Worm (Caenorhabditis elegans) whole organism, young adult: ENCODE measurements around the gene hrde-2.

ENCODE experiments used
- B0261.1 ChIP-seq: sonication (generic microtip); optimal IDR thresholded peaks from 2 replicates; lab custom pipeline; 2016; ENCODE audit warnings: mild to moderate bottlenecking, missing genetic modification characterization, moderate library complexity, missing compliant biosample characterization
- F22D6.2 ChIP-seq: sonication (generic microtip); optimal IDR thresholded peaks from 2 replicates; lab custom pipeline; 2016; ENCODE audit warnings: mild to moderate bottlenecking, missing genetic modification characterization, missing compliant biosample characterization
- F39B2.1 ChIP-seq: fragments of 200-800 bp; sonication (Bioruptor generic); IDR thresholded peaks from 2 replicates; pipeline ENCODE4 v1.3.6; 2022; ENCODE audit warnings: missing genetic modification reagents, missing genetic modification characterization, missing compliant biosample characterization
- F49E8.2 ChIP-seq: sonication (generic microtip); optimal IDR thresholded peaks from 3 replicates; lab custom pipeline; 2017; ENCODE audit warnings: missing genetic modification characterization, mild to moderate bottlenecking, missing compliant biosample characterization, antibody characterized with exemption, moderate library complexity; ENCODE audit not compliant: insufficient read depth
- K12H6.12 ChIP-seq: fragments of 200-800 bp; sonication (Bioruptor generic); optimal IDR thresholded peaks from 2 replicates; lab custom pipeline; 2018; ENCODE audit warnings: mild to moderate bottlenecking, missing genetic modification characterization, missing compliant biosample characterization
- T07F8.4 ChIP-seq: sonication (generic microtip); optimal IDR thresholded peaks from 2 replicates; lab custom pipeline; 2016; ENCODE audit warnings: mild to moderate bottlenecking, missing genetic modification characterization, moderate library complexity, missing compliant biosample characterization
- Y53F4B.3 ChIP-seq: fragments of 200-800 bp; sonication (Bioruptor generic); IDR thresholded peaks from 2 replicates; pipeline ENCODE4 v1.3.6; 2022; ENCODE audit warnings: missing genetic modification reagents, missing genetic modification characterization, missing compliant biosample characterization
- Y67H2A.10 ChIP-seq: fragments of 200-800 bp; sonication (Bioruptor generic); conservative IDR thresholded peaks from 2 replicates; pipeline ENCODE4 v1.3.6; 2022; ENCODE audit warnings: missing genetic modification reagents, missing genetic modification characterization, missing compliant biosample characterization
- Y79H2A.3 ChIP-seq: fragments of 200-800 bp; sonication (Bioruptor generic); conservative IDR thresholded peaks from 2 replicates; pipeline ENCODE4 v1.3.6; 2022; ENCODE audit warnings: missing genetic modification reagents, missing genetic modification characterization, missing compliant biosample characterization
- ZK185.1 ChIP-seq: sonication (generic microtip); optimal IDR thresholded peaks from 2 replicates; lab custom pipeline; 2016; ENCODE audit warnings: mild to moderate bottlenecking, missing genetic modification characterization, missing compliant biosample characterization; ENCODE audit not compliant: poor library complexity, severe bottlenecking
- athp-1 ChIP-seq: sonication (generic microtip); optimal IDR thresholded peaks from 2 replicates; lab custom pipeline; 2017; ENCODE audit warnings: mild to moderate bottlenecking, missing genetic modification characterization, missing compliant biosample characterization
- attf-5 ChIP-seq: fragments of 200-800 bp; sonication (Bioruptor generic); optimal IDR thresholded peaks from 2 replicates; lab custom pipeline; 2018; ENCODE audit warnings: mild to moderate bottlenecking, missing genetic modification characterization, missing compliant biosample characterization
- bed-1 ChIP-seq: fragments of 200-800 bp; sonication (Bioruptor generic); IDR thresholded peaks from 2 replicates; pipeline ENCODE4 v1.3.6; 2022; ENCODE audit warnings: missing genetic modification reagents, missing genetic modification characterization, missing compliant biosample characterization
- bed-2 ChIP-seq: fragments of 200-800 bp; sonication (Bioruptor generic); IDR thresholded peaks from 2 replicates; pipeline ENCODE4 v1.3.6; 2022; ENCODE audit warnings: missing genetic modification reagents, missing genetic modification characterization, missing compliant biosample characterization
- ceh-40 ChIP-seq: fragments of 200-800 bp; sonication (Bioruptor generic); IDR thresholded peaks from 2 replicates; pipeline ENCODE4 v1.3.6; 2022; ENCODE audit warnings: missing genetic modification characterization, missing compliant biosample characterization
- ceh-58 ChIP-seq: fragments of 200-800 bp; sonication (Bioruptor generic); IDR thresholded peaks from 2 replicates; pipeline ENCODE4 v1.3.6; 2022; ENCODE audit warnings: missing genetic modification characterization, missing compliant biosample characterization
- dpff-1 ChIP-seq: sonication (generic microtip); optimal IDR thresholded peaks from 2 replicates; lab custom pipeline; 2017; ENCODE audit warnings: mild to moderate bottlenecking, missing genetic modification characterization, missing compliant biosample characterization
- dpl-1 ChIP-seq: fragments of 150-350 bp; optimal IDR thresholded peaks from 2 replicates; lab custom pipeline; 2014; ENCODE audit warnings: missing biosample characterization, missing genetic modification reagents, missing genetic modification characterization
- efl-1 ChIP-seq: fragments of 150-350 bp; optimal IDR thresholded peaks from 2 replicates; lab custom pipeline; 2014; ENCODE audit warnings: missing biosample characterization, missing genetic modification reagents, missing genetic modification characterization
- egl-18 ChIP-seq: fragments of 200-800 bp; sonication (Bioruptor generic); IDR thresholded peaks from 2 replicates; pipeline ENCODE4 v1.3.6; 2022; ENCODE audit warnings: missing genetic modification reagents, missing genetic modification characterization, missing compliant biosample characterization
- gei-17 ChIP-seq: fragments of 200-800 bp; sonication (Bioruptor generic); optimal IDR thresholded peaks from 2 replicates; lab custom pipeline; 2018; ENCODE audit warnings: mild to moderate bottlenecking, missing genetic modification characterization, missing compliant biosample characterization
- him-1 ChIP-seq: sonication (generic microtip); optimal IDR thresholded peaks from 2 replicates; lab custom pipeline; 2016; ENCODE audit warnings: missing genotype, missing genetic modification reagents, missing genetic modification characterization, missing compliant biosample characterization
- hrde-1 ChIP-seq: sonication (generic microtip); optimal IDR thresholded peaks from 2 replicates; lab custom pipeline; 2016; ENCODE audit warnings: missing genetic modification characterization, mild to moderate bottlenecking, missing compliant biosample characterization, moderate library complexity, missing genotype, missing genetic modification reagents, borderline replicate concordance
- hsf-1 ChIP-seq: fragments of 200-800 bp; sonication (Bioruptor generic); IDR thresholded peaks from 2 replicates; pipeline ENCODE4 v1.3.6; 2022; ENCODE audit warnings: missing genetic modification reagents, missing genetic modification characterization, missing compliant biosample characterization
- lin-35 ChIP-seq, 3 experiments: fragments of 150-350 bp in 2 of 3; sonication (generic microtip) in 1 of 3; optimal IDR thresholded peaks; 2 replicates each; lab custom pipeline; 2014 to 2018; ENCODE audit warnings: missing biosample characterization in 3 of 3, missing genetic modification characterization in 3 of 3, missing genetic modification reagents in 3 of 3
- lin-54 ChIP-seq: fragments of 200-800 bp; sonication (Bioruptor generic); optimal IDR thresholded peaks from 2 replicates; lab custom pipeline; 2018; ENCODE audit warnings: mild to moderate bottlenecking, missing genetic modification characterization, missing compliant biosample characterization
- madf-10 ChIP-seq: sonication (generic microtip); optimal IDR thresholded peaks from 2 replicates; lab custom pipeline; 2016; ENCODE audit warnings: mild to moderate bottlenecking, missing genetic modification characterization, missing compliant biosample characterization
- madf-3 ChIP-seq: fragments of 200-800 bp; sonication (Bioruptor generic); IDR thresholded peaks from 2 replicates; pipeline ENCODE4 v1.3.6; 2022; ENCODE audit warnings: missing genetic modification reagents, missing genetic modification characterization, missing compliant biosample characterization
- repo-1 ChIP-seq: sonication (generic microtip); optimal IDR thresholded peaks from 2 replicates; lab custom pipeline; 2017; ENCODE audit warnings: mild to moderate bottlenecking, missing genetic modification characterization, missing compliant biosample characterization
- sdz-38 ChIP-seq: sonication (generic microtip); optimal IDR thresholded peaks from 2 replicates; lab custom pipeline; 2016; ENCODE audit warnings: missing genotype, missing genetic modification characterization, missing compliant biosample characterization
- sea-2 ChIP-seq: fragments of 200-800 bp; sonication (Bioruptor generic); IDR thresholded peaks from 2 replicates; pipeline ENCODE4 v1.3.6; 2022; ENCODE audit warnings: missing genetic modification characterization, missing compliant biosample characterization
- snpc-1.3 ChIP-seq: sonication (generic microtip); optimal IDR thresholded peaks from 2 replicates; lab custom pipeline; 2017; ENCODE audit warnings: missing genetic modification characterization, mild to moderate bottlenecking, missing compliant biosample characterization, antibody characterized with exemption, moderate library complexity, missing genotype, missing genetic modification reagents; ENCODE audit not compliant: insufficient read depth
- snpc-3.4 ChIP-seq: sonication (generic microtip); optimal IDR thresholded peaks from 2 replicates; lab custom pipeline; 2017; ENCODE audit warnings: missing genetic modification characterization, mild to moderate bottlenecking, missing compliant biosample characterization, antibody characterized with exemption, moderate library complexity, missing genotype, missing genetic modification reagents
- xnd-1 ChIP-seq: sonication (generic microtip); optimal IDR thresholded peaks from 2 replicates; lab custom pipeline; 2016; ENCODE audit warnings: missing genotype, missing genetic modification reagents, missing genetic modification characterization, missing compliant biosample characterization
- zfh-2 ChIP-seq: fragments of 200-800 bp; sonication (Bioruptor generic); conservative IDR thresholded peaks from 2 replicates; pipeline ENCODE4 v1.3.6; 2022; ENCODE audit warnings: missing genetic modification reagents, missing genetic modification characterization, missing compliant biosample characterization
- ztf-3 ChIP-seq: fragments of 200-800 bp; sonication (Bioruptor generic); optimal IDR thresholded peaks from 2 replicates; lab custom pipeline; 2018; ENCODE audit warnings: mild to moderate bottlenecking, missing genetic modification characterization, missing compliant biosample characterization

Gene hrde-2

ce11 chrV:15015799-15016198, 10.9 kb downstream of the hrde-2 start:
- no peak for TF ChIP-seq Y53F4B.3 (GFP tag; lab: Robert Waterston, UW)
- TF ChIP-seq Y79H2A.3, result no peak
- no peak for TF ChIP-seq dpl-1 (GFP tag; lab: Kevin White, UChicago)
- TF ChIP-seq snpc-3.4 (tag; lab: Kevin White, UChicago), result no peak
- no peak for TF ChIP-seq egl-18
- no peak for TF ChIP-seq ceh-58

DNA sequence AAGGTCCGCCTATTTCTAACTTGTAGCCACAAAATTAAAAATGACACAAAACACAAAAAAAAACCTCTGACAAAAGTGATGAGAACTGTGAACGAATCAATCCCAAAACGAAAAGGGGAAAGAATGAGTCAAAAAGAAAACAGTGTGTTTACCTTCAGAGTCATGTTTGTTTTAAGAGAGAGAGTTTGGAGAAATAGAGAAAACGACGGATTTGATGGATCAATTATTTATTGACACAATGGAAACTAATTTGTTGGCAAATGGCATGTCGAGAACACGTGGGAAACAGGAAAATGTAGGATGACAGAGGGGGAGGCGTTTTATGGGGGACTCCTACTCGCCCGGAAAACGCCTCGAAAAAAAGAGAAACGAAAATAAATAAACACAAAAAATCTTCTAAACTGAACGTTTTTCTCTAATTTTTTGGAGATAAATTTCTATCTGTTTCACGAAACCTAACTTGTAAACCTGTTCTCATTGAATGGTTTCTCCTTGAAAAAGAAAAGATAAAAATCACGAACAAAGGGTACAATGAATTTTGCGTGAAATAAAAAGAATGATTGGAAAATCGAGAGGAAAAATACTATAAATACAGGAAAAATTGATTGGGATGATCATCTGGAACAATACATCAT, 12.0 kb downstream of the hrde-2 start:
- TF ChIP-seq attf-5 (GFP tag; lab: Kevin White, UChicago), result no peak
- TF ChIP-seq zfh-2 (GFP tag; lab: Robert Waterston, UW), result no peak
- TF ChIP-seq K12H6.12 (tag; lab: Kevin White, UChicago), result no peak
- no peak for TF ChIP-seq F39B2.1
- TF ChIP-seq hsf-1 (GFP tag; lab: Robert Waterston, UW), result no peak
- no peak for TF ChIP-seq madf-3 (GFP tag; lab: Robert Waterston, UW)
- no peak for TF ChIP-seq Y53F4B.3 (GFP tag; lab: Robert Waterston, UW)
- TF ChIP-seq repo-1, result no peak
- TF ChIP-seq xnd-1 (tag; lab: Kevin White, UChicago), result no peak
- no peak for TF ChIP-seq lin-54 (GFP tag; lab: Kevin White, UChicago)
- TF ChIP-seq Y67H2A.10, result no peak
- TF ChIP-seq sea-2, result no peak
- no peak for TF ChIP-seq ceh-40 (GFP tag; lab: Robert Waterston, UW)
- TF ChIP-seq madf-10 (tag; lab: Kevin White, UChicago), result no peak
- TF ChIP-seq bed-1 (GFP tag; lab: Robert Waterston, UW), result no peak
- TF ChIP-seq T07F8.4 (tag; lab: Kevin White, UChicago), result no peak
- TF ChIP-seq athp-1 (tag; lab: Kevin White, UChicago), result no peak

DNA sequence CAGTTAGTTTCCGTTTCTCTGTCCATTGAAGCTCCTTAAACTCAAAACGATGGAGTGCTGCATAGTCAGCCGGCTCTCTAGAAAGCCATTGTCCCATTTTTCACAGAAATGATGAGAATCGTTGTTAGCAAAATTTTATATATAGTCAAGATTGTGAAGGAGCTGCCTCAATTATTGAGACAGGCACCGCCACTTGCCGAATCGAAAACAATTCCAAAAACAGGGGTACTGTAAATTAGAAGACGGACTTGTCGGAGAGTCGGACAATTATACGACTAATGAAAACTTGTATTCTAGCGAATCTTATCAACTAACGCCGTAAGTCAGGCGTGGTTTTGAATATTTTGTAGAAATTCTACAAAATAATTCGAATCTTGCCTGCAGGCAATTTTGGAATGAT, 15.3 kb downstream of the hrde-2 start, which contains the start of gene F14H8.2:
TSS of gene F14H8.2 (minus strand) at position 101 of the 400 bp plus-strand sequence.
- TF ChIP-seq him-1 (tag; lab: Kevin White, UChicago) (no peak), gei-17 (GFP tag; lab: Kevin White, UChicago) (no peak), bed-1 (GFP tag; lab: Robert Waterston, UW) (no peak), B0261.1 (no peak)
- TF ChIP-seq, all 124 proteins: peak for 0

DNA sequence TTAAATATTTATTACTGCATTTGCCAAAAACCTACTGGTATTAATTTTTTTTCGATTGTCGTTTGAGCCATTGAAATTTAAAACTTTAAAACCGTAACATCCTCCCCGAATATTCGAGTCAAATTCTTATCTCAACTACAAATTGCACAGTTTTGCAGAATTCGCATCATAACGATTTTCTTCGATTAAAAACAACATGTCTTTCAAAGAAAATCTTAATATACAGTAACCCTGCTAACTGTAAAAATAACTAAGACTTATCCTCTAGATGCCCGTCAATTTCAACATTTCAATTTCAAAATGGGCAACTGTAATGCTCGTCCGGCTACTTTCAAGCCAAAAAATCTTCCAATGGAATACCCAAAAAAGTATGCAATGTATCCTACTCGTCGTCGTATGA, 15.8 kb downstream of the hrde-2 start, which contains the start of gene F14H8.5:
TSS of gene F14H8.5 (plus strand) at position 301 of the 400 bp plus-strand sequence.
- TF ChIP-seq snpc-1.3 (tag; lab: Kevin White, UChicago) (no peak), bed-2 (no peak), egl-18 (no peak), attf-5 (GFP tag; lab: Kevin White, UChicago) (no peak), F49E8.2 (tag; lab: Kevin White, UChicago) (no peak), efl-1 (GFP tag; lab: Kevin White, UChicago) (no peak), dpff-1 (tag; lab: Kevin White, UChicago) (no peak), lin-35 (GFP tag; optimal IDR thresholded peaks at IDR 0.05; lab: Kevin White, UChicago) (no peak), sdz-38 (no peak)

DNA sequence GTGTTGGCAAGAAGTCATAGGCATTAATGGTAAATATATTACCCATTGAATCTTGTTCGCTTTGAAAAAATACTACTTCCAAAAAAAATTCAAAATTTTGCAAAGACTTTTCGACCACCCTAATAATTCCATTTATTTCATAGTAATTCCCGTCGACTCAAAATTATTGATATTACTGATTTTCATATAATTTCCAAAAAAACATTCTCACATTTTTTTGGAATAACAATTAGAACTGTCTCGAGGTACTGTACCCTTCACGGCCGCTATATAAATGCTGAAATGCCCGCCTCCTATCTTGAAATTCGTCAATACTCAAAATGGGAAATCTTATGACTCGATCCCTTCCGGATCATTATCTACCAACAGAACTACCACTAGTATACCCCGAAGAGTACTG, 18.6 kb downstream of the hrde-2 start, which contains the start of gene F14H8.4:
TSS of gene F14H8.4 (plus strand) at position 301 of the 400 bp plus-strand sequence.
- TF ChIP-seq Y67H2A.10 (no peak), xnd-1 (tag; lab: Kevin White, UChicago) (no peak), ztf-3 (GFP tag; lab: Kevin White, UChicago) (no peak), F22D6.2 (tag; lab: Kevin White, UChicago) (no peak), hrde-1 (tag; lab: Kevin White, UChicago) (no peak), ZK185.1 (no peak)
